Fruit fly (Drosophila melanogaster): Measurements from ENCODE around the gene CG44574.

dm6 chr2L:5902898-5903297 lies 19.4 kb downstream of the CG44574 start:
- no peak for TF ChIP-seq CG10431 (GFP tag; optimal IDR thresholded peaks at IDR 0.05)
- TF ChIP-seq CG17361 (GFP tag; IDR thresholded peaks at IDR 0.05): no peak
- TF ChIP-seq CG6689 (GFP tag; IDR thresholded peaks at IDR 0.05): no peak
- no peak for TF ChIP-seq Spps (tag; optimal IDR thresholded peaks at IDR 0.05)
- no peak for TF ChIP-seq CG2889 (GFP tag; IDR thresholded peaks at IDR 0.05)
- no peak for TF ChIP-seq Vsx1 (GFP tag; optimal IDR thresholded peaks at IDR 0.05)
- no peak for TF ChIP-seq Hmr (GFP tag; optimal IDR thresholded peaks at IDR 0.05)
- no peak for TF ChIP-seq CG18476 (GFP tag; optimal IDR thresholded peaks at IDR 0.05)
- TF ChIP-seq CG8359 (GFP tag; optimal IDR thresholded peaks at IDR 0.05; ENCODE audit: borderline replicate concordance): no peak
- TF ChIP-seq CG2678 (tag; optimal IDR thresholded peaks at IDR 0.05): no peak
- TF ChIP-seq sc (optimal IDR thresholded peaks at IDR 0.05): no peak
- no peak for TF ChIP-seq sc (GFP tag; optimal IDR thresholded peaks at IDR 0.05)
